Fruit fly (Drosophila melanogaster): ENCODE measurements around the gene Ir75d.

Ir75d gene

DNA sequence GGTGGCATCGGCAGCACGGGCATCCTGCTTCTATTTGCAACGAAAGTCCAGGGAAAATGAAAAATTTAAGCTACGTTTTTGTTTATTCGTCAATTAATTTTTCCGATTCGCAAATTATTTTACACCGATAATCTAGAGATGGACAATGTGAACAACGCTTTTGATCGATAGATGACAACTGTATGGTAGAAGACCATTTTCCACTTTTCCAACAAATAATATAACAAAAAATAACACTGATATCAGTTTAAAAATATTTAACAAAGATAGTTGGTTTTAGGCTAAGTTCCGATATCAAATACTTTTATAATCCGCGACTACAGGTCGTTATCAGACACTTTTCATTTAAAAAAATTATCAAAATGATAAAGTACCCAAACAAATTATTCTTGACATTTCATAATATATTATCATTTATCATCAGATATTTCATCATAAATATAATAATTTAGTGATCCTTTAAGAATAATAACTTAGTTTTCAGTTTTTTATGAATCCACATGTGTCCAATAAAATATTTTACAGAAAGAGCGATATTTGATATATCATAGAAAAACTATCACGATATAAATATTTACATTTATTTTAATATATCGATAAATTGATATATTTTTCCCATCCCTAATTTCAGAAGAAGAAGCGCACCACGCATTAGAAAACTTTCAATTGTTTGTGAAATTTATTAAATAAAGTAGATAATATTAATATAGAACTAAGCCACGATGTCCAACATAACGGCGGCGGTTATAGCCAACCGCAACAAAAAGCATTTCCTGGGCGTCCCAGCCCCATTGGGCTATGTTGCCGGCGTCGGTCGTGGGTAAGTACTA, 6.0 kb downstream of the Ir75d start, which contains the start of the genes CSN1b and Prp6:
Gene CSN1b (minus strand): TSS at position 159 of the 830 bp plus-strand sequence.
Gene Prp6 (plus strand): TSS at position 601 of the 830 bp plus-strand sequence.
- TF ChIP-seq CG8159 (tag; optimal IDR thresholded peaks at IDR 0.05), result no peak
- no peak for TF ChIP-seq Snoo (tag; optimal IDR thresholded peaks at IDR 0.05)
- no peak for TF ChIP-seq CG9948 (tag; optimal IDR thresholded peaks at IDR 0.05)
- TF ChIP-seq CG8301 (tag; optimal IDR thresholded peaks at IDR 0.05), result no peak
- no peak for TF ChIP-seq CG15710 (tag; optimal IDR thresholded peaks at IDR 0.05)
- TF ChIP-seq fd96Ca (GFP tag; IDR thresholded peaks at IDR 0.05), result no peak
- TF ChIP-seq CG34367 (tag; optimal IDR thresholded peaks at IDR 0.05), result no peak
- TF ChIP-seq Pif1A (GFP tag; optimal IDR thresholded peaks at IDR 0.05), result no peak
- TF ChIP-seq CG13204 (GFP tag; optimal IDR thresholded peaks at IDR 0.05), result no peak
- no peak for TF ChIP-seq EcR (GFP tag; optimal IDR thresholded peaks at IDR 0.05)
- TF ChIP-seq D1 (tag; optimal IDR thresholded peaks at IDR 0.05), result no peak
- no peak for TF ChIP-seq CG17806 (tag; optimal IDR thresholded peaks at IDR 0.05)
- TF ChIP-seq gl (tag; optimal IDR thresholded peaks at IDR 0.05), result no peak
- TF ChIP-seq CG12605 (GFP tag; IDR thresholded peaks at IDR 0.05), result no peak

DNA sequence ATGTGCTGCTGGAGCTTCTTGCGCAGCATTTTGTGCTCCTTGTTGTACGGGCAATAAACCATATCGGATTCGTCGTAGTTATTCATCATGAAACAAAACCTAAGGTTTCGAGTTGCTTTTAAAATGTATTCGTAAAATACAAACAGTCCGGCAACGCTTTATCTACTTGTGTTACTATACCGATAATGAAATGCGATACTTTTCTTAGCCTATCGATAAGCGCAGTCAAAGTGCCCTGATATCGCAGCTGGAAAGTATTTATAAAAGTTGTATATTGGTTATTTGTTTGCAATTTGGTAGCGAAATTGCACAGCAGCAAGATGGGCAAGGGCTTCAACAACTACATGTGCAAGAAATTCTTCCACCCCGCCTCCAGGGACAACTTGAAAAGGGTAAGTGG, 9.6 kb downstream of the Ir75d start, which contains the start of the genes arx and CG6843:
Gene arx (minus strand): TSS at position 144 of the 400 bp plus-strand sequence.
Gene CG6843 (plus strand): TSS at position 184 of the 400 bp plus-strand sequence.
- TF ChIP-seq CG14655 (GFP tag; optimal IDR thresholded peaks at IDR 0.05), result no peak
- no peak for TF ChIP-seq CG4496 (GFP tag; IDR thresholded peaks at IDR 0.05)
- TF ChIP-seq D1 (tag; optimal IDR thresholded peaks at IDR 0.05), result no peak
- TF ChIP-seq Snoo (tag; optimal IDR thresholded peaks at IDR 0.05), result no peak
- TF ChIP-seq CG15710 (tag; optimal IDR thresholded peaks at IDR 0.05), result no peak
- TF ChIP-seq CG9948 (tag; optimal IDR thresholded peaks at IDR 0.05), result no peak
- TF ChIP-seq CG12605 (GFP tag; IDR thresholded peaks at IDR 0.05), result no peak
- TF ChIP-seq CG34367 (tag; optimal IDR thresholded peaks at IDR 0.05), result no peak
- no peak for TF ChIP-seq CG8301 (tag; optimal IDR thresholded peaks at IDR 0.05)
- TF ChIP-seq Ets98B (GFP tag; IDR thresholded peaks at IDR 0.05), result no peak
- TF ChIP-seq EcR (GFP tag; optimal IDR thresholded peaks at IDR 0.05), result no peak
- no peak for TF ChIP-seq CG8159 (tag; optimal IDR thresholded peaks at IDR 0.05)
- TF ChIP-seq gl (tag; optimal IDR thresholded peaks at IDR 0.05), result no peak
- TF ChIP-seq fd96Ca (GFP tag; IDR thresholded peaks at IDR 0.05), result no peak
- TF ChIP-seq rn (GFP tag; IDR thresholded peaks at IDR 0.05), result no peak
- TF ChIP-seq CG10348 (GFP tag; IDR thresholded peaks at IDR 0.05), result no peak
- no peak for TF ChIP-seq CG17806 (tag; optimal IDR thresholded peaks at IDR 0.05)
- TF ChIP-seq Pif1A (GFP tag; optimal IDR thresholded peaks at IDR 0.05), result no peak

DNA sequence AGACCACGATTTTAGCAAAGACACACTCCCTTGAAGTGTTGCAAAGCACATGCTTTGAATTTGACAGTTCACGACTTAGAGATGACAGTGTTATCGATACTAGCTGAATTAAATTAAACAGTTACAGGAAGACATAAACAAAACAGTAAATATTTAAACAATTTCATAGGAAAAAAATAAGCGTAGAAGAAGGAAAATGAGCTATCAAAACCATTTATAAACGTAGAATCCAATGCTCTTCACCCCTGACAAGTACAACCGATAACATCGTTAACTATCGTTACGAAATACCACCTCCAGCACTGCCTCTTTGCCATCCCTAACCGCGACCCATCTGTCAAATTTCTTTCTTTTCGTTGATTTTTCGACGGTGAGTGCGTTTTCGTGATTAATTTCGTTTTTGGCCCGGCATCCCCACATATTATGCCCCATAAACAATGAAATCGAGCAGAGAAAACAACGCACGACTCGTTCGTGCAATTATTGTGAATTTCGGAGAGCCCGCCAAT, 12.2 kb downstream of the Ir75d start, which contains the start of gene RpL26:
Gene RpL26 (plus strand): TSS at position 106 of the 509 bp plus-strand sequence.
- TF ChIP-seq CG12605 (GFP tag; IDR thresholded peaks at IDR 0.05), result peak; percentile 32; the same call in 1 of the 2 replicates
- peak; percentile 51 for TF ChIP-seq Snoo (tag; optimal IDR thresholded peaks at IDR 0.05)
- peak; percentile 54 for TF ChIP-seq CG8159 (tag; optimal IDR thresholded peaks at IDR 0.05)
- no peak for TF ChIP-seq CG13204 (GFP tag; optimal IDR thresholded peaks at IDR 0.05)
- TF ChIP-seq EcR (GFP tag; optimal IDR thresholded peaks at IDR 0.05), result no peak
- peak; percentile 65 for TF ChIP-seq CG15710 (tag; optimal IDR thresholded peaks at IDR 0.05)
- no peak for TF ChIP-seq CG10348 (GFP tag; IDR thresholded peaks at IDR 0.05)
- no peak for TF ChIP-seq fd96Ca (GFP tag; IDR thresholded peaks at IDR 0.05)
- peak; percentile 23 for TF ChIP-seq CG17806 (tag; optimal IDR thresholded peaks at IDR 0.05)
- peak; percentile 32 for TF ChIP-seq CG34367 (tag; optimal IDR thresholded peaks at IDR 0.05)
- no peak for TF ChIP-seq Pif1B (GFP tag; optimal IDR thresholded peaks at IDR 0.05)
- TF ChIP-seq CG32121 (GFP tag; IDR thresholded peaks at IDR 0.05), result peak; percentile 27; the same call in 1 of the 2 replicates
- peak; percentile 33 for TF ChIP-seq gl (tag; optimal IDR thresholded peaks at IDR 0.05)
- 0 out of 3 replicates have a peak, but pooled peaks have one; percentile 16 for TF ChIP-seq CG4496 (GFP tag; IDR thresholded peaks at IDR 0.05)
- TF ChIP-seq Ets98B (GFP tag; IDR thresholded peaks at IDR 0.05), result no peak
- no peak for TF ChIP-seq CG8301 (tag; optimal IDR thresholded peaks at IDR 0.05)
- peak; percentile 20 for TF ChIP-seq CG9948 (tag; optimal IDR thresholded peaks at IDR 0.05)

DNA sequence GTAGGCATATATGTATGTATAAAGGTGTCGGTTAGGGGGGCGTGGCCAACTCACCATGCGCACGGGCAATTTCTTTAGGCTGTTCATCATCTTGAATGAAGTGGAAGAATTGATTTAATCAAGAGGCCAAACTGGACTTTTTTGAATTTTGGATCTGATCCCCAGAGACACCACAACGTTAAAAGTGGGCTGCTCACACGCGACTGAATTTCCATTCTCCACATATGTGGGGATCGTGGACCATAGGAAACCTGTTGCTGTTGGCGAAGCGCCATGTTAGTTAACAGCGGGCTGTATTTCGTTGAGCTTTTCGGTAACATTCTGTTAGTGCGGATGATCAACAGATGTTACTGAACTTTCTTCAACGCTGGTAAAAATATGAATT, 12.9 kb downstream of the Ir75d start, which contains the start of gene CG3902:
Gene CG3902 (minus strand): TSS at position 208 of the 385 bp plus-strand sequence.
- TF ChIP-seq Snoo (tag; optimal IDR thresholded peaks at IDR 0.05) (peak; percentile 25), Ets98B (GFP tag; IDR thresholded peaks at IDR 0.05) (peak; percentile 49; the same call in 1 of the 2 replicates), CG14655 (GFP tag; optimal IDR thresholded peaks at IDR 0.05) (no peak), EcR (GFP tag; optimal IDR thresholded peaks at IDR 0.05) (peak; percentile 66), CG32121 (GFP tag; IDR thresholded peaks at IDR 0.05) (peak; percentile 37; the same call in 1 of the 2 replicates)

DNA sequence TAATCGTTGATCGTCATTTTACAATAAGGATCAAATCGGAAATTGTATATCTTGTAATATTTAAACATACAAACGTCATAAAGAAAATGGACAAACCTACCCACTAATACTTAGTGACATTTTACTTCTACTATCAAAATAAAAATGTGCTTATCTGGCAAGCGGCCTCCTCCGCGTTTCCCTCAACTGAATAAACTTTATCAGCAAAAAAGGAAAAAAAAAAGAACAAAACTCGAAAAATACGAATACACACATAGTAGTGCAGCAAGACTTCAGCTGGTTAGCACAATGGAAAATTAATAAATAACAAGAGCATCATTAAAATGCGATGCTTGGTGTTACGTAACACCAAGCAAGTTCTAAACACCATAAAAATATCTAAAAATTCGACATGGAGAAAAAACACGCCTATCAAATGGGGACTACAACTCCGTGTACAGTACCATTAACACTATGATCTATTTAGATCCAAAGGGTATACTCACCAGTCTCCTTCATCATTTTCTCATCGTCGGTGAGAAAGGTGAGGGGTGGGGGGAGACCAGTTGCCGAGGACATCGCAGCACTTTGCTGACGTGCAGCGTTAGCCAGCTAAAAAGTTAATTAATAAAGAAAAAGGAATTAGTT, 13.4 kb downstream of the Ir75d start:
- TF ChIP-seq Ets98B (GFP tag; IDR thresholded peaks at IDR 0.05) (no peak), gl (tag; optimal IDR thresholded peaks at IDR 0.05) (no peak), rn (GFP tag; IDR thresholded peaks at IDR 0.05) (no peak), CG12605 (GFP tag; IDR thresholded peaks at IDR 0.05) (no peak), fd96Ca (GFP tag; IDR thresholded peaks at IDR 0.05) (no peak), CG34367 (tag; optimal IDR thresholded peaks at IDR 0.05) (no peak), D1 (tag; optimal IDR thresholded peaks at IDR 0.05) (peak; percentile 50), CG32121 (GFP tag; IDR thresholded peaks at IDR 0.05) (no peak), CG4496 (GFP tag; IDR thresholded peaks at IDR 0.05) (0 out of 3 replicates have a peak, but pooled peaks have one; percentile 5), CG8301 (tag; optimal IDR thresholded peaks at IDR 0.05) (no peak), CG14655 (GFP tag; optimal IDR thresholded peaks at IDR 0.05) (no peak), CG8159 (tag; optimal IDR thresholded peaks at IDR 0.05) (no peak), CG15710 (tag; optimal IDR thresholded peaks at IDR 0.05) (no peak), CG10348 (GFP tag; IDR thresholded peaks at IDR 0.05) (no peak)
